Fruit fly (Drosophila melanogaster) whole organism, adult: ENCODE data around the gene CG31675.
A peak's percentile ranks its signal among the peaks of the same experiment; 100 is the strongest.

Experiments used
- CG11617 ChIP-seq: fragments of 200-800 bp; sonication (Bioruptor generic); optimal IDR thresholded peaks from 2 replicates; lab custom pipeline; 2017; ENCODE audit warnings: mild to moderate bottlenecking, missing biosample characterization, missing genetic modification reagents, missing genetic modification characterization
- CG12768 ChIP-seq: fragments of 200-800 bp; sonication (Bioruptor generic); optimal IDR thresholded peaks from 2 replicates; lab custom pipeline; 2017; ENCODE audit warnings: missing biosample characterization, missing genetic modification characterization, mild to moderate bottlenecking, moderate library complexity, missing genetic modification reagents
- CG14711 ChIP-seq: fragments of 200-800 bp; sonication (Bioruptor generic); optimal IDR thresholded peaks from 2 replicates; lab custom pipeline; 2018; ENCODE audit warnings: missing biosample characterization, mild to moderate bottlenecking, missing genetic modification characterization, moderate library complexity
- CG1620 ChIP-seq: fragments of 200-800 bp; sonication (Bioruptor generic); optimal IDR thresholded peaks from 2 replicates; lab custom pipeline; 2016; ENCODE audit warnings: missing biosample characterization, missing genetic modification characterization
- CG33017 ChIP-seq: fragments of 200-800 bp; sonication (Bioruptor generic); optimal IDR thresholded peaks from 2 replicates; lab custom pipeline; 2018; ENCODE audit warnings: missing biosample characterization, mild to moderate bottlenecking, missing genetic modification characterization, moderate library complexity
- CG5204 ChIP-seq: fragments of 200-800 bp; sonication (Bioruptor generic); optimal IDR thresholded peaks from 2 replicates; lab custom pipeline; 2016; ENCODE audit warnings: missing biosample characterization, missing genetic modification characterization
- CG7045 ChIP-seq: fragments of 200-800 bp; sonication (Bioruptor generic); optimal IDR thresholded peaks from 2 replicates; lab custom pipeline; 2017; ENCODE audit warnings: missing biosample characterization, mild to moderate bottlenecking, missing genetic modification characterization
- CG7101 ChIP-seq: fragments of 200-800 bp; sonication (Bioruptor generic); optimal IDR thresholded peaks from 2 replicates; lab custom pipeline; 2018; ENCODE audit warnings: missing biosample characterization, mild to moderate bottlenecking, missing genetic modification characterization, moderate library complexity
- Clk ChIP-seq: fragments of 200-800 bp; sonication (Bioruptor generic); optimal IDR thresholded peaks from 2 replicates; lab custom pipeline; 2017; ENCODE audit warnings: missing biosample characterization, missing genetic modification characterization
- Crg-1 ChIP-seq: fragments of 200-800 bp; sonication (Bioruptor generic); optimal IDR thresholded peaks from 2 replicates; lab custom pipeline; 2016; ENCODE audit warnings: missing biosample characterization, missing genetic modification characterization
- Hr96 ChIP-seq: fragments of 200-800 bp; sonication (Bioruptor generic); optimal IDR thresholded peaks from 2 replicates; lab custom pipeline; 2016; ENCODE audit warnings: missing biosample characterization, missing genetic modification characterization
- Mnt ChIP-seq: fragments of 200-800 bp; sonication (Bioruptor generic); optimal IDR thresholded peaks from 2 replicates; lab custom pipeline; 2016; ENCODE audit warnings: missing biosample characterization, mild to moderate bottlenecking, missing genetic modification characterization
- bab1 ChIP-seq: fragments of 200-800 bp; sonication (Bioruptor generic); optimal IDR thresholded peaks from 3 replicates; lab custom pipeline; 2019; ENCODE audit warnings: missing biosample characterization, mild to moderate bottlenecking, missing genetic modification characterization, moderate library complexity
- cic ChIP-seq: fragments of 200-800 bp; sonication (Bioruptor generic); optimal IDR thresholded peaks from 2 replicates; lab custom pipeline; 2017; ENCODE audit warnings: missing biosample characterization, mild to moderate bottlenecking, missing genetic modification characterization, moderate library complexity
- cnc ChIP-seq, 2 experiments: fragments of >200 bp; optimal IDR thresholded peaks; 2 replicates each; lab custom pipeline; 2017
- kay ChIP-seq: fragments of 200-800 bp; sonication (Bioruptor generic); peaks from one replicate; lab custom pipeline; 2016; ENCODE audit warnings: missing biosample characterization, missing genetic modification characterization, borderline replicate concordance
- ovo ChIP-seq: fragments of 200-800 bp; sonication (Bioruptor generic); optimal IDR thresholded peaks from 2 replicates; lab custom pipeline; 2016; ENCODE audit warnings: missing biosample characterization, missing genetic modification characterization
- pad ChIP-seq: fragments of 200-800 bp; sonication (Bioruptor generic); optimal IDR thresholded peaks from 3 replicates; lab custom pipeline; 2017; ENCODE audit warnings: missing biosample characterization, missing genetic modification characterization, mild to moderate bottlenecking, moderate library complexity, missing genetic modification reagents
- toe ChIP-seq: fragments of 200-800 bp; sonication (Bioruptor generic); optimal IDR thresholded peaks from 2 replicates; lab custom pipeline; 2016; ENCODE audit warnings: missing biosample characterization, missing genetic modification characterization

Gene CG31675

DNA sequence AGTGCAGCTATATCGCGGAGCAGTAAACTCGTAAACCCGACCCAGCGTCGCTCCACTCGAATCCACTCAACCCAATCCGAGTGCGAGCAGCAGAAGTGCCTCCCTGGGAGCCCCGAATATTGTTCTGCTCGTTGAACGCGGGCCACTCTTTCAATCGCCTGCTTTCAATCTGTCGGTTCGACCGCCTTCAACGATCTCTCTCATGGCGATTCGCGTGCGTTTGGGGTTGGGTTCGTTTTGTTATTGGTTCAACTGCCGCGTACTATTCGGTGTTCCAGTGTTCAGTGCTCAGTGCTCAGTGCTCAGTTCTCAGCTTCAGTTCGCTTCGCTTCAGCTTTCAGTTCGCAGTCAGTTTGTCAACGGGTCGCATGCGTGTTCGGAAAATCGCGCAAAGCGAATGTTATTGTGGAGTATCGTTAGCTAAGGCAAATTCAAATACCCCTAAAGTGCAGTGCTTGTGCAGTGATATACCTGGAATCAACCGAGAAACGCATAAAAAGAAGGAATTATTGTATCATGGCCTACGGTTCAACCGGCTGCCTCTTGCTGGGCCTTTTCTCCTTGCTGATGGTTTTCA is 27.0 kb upstream of the CG31675 start, which contains the start of gene CG31676:
Gene CG31676 (plus strand): TSS at position 289 of the 577 bp plus-strand sequence.
- TF ChIP-seq CG12768 (GFP tag; lab: Kevin White, UChicago) (no peak), ovo (GFP tag; lab: Kevin White, UChicago) (no peak), CG7101 (tag; lab: Kevin White, UChicago) (no peak), CG11617 (GFP tag; lab: Kevin White, UChicago) (no peak), kay (GFP tag; lab: Kevin White, UChicago) (peak; percentile 50)

DNA sequence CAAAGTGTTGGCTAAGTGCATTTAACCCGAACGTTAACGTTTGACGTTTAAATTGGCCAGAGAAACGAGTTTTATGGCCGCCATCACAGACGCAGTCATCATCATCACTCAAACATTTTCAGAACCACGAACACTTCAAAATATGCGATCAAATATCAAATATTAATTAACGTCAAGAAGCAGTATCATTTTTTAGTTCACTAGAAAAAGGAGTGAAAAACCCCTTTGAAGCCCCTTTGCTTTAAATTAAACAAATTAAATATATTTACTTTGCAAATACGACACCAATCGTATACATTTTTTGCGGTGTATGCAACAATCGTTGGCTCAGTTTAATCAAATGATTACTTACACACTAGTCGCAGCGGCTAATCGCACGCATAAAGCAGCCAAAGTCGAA is 23.2 kb upstream of the CG31675 start:
- TF ChIP-seq cic (GFP tag; lab: Kevin White, UChicago) = no peak
- TF ChIP-seq CG12768 (GFP tag; lab: Kevin White, UChicago) = no peak
- TF ChIP-seq ovo (GFP tag; lab: Kevin White, UChicago) = no peak
- no peak for TF ChIP-seq toe (GFP tag; lab: Kevin White, UChicago)
- TF ChIP-seq Crg-1 (GFP tag; lab: Kevin White, UChicago) = no peak
- TF ChIP-seq CG11617 (GFP tag; lab: Kevin White, UChicago) = no peak
- no peak for TF ChIP-seq Hr96 (GFP tag; lab: Kevin White, UChicago)
- TF ChIP-seq cnc (optimal IDR thresholded peaks at IDR 0.05; lab: Kevin White, UChicago) = no peak
- no peak for TF ChIP-seq kay (GFP tag; lab: Kevin White, UChicago)
- TF ChIP-seq bab1 = no peak
- no peak for TF ChIP-seq Clk
- TF ChIP-seq CG7045 (GFP tag; lab: Kevin White, UChicago) = no peak
- TF ChIP-seq CG7101 (tag; lab: Kevin White, UChicago) = no peak

dm6 chr2L:20849000-20849399 is 18.6 kb upstream of the CG31675 start, which contains the start of gene CG14402:
Gene CG14402 (plus strand): TSS chr2L:20849300.
- no peak for TF ChIP-seq kay (GFP tag; lab: Kevin White, UChicago)

DNA sequence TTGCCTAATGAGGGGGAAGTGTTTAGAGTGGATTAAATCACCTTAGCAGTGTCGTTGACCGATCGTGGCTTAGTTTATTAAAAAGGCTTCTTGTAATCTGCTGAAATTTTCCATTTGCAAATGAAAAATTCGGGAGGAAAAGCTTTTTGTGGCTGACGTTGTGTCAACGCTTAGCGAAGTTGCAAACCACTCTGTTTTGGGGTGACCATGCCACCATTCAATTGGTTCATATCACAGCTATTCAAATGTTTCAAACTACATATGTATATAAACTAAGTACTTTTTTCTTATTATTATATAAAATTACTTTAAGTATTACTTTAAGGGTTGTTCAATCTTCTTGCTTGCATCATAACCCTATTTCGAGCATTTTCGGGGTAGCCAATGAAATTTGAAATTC is 16.0 kb upstream of the CG31675 start:
- TF ChIP-seq ovo (GFP tag; lab: Kevin White, UChicago) = no peak
- TF ChIP-seq Clk = no peak
- TF ChIP-seq pad = no peak
- no peak for TF ChIP-seq kay (GFP tag; lab: Kevin White, UChicago)
- TF ChIP-seq CG12768 (GFP tag; lab: Kevin White, UChicago) = no peak
- TF ChIP-seq CG14711 (tag; lab: Kevin White, UChicago) = no peak
- no peak for TF ChIP-seq Hr96 (GFP tag; lab: Kevin White, UChicago)
- TF ChIP-seq bab1 = no peak
- TF ChIP-seq Mnt (GFP tag; lab: Kevin White, UChicago) = no peak
- no peak for TF ChIP-seq cnc (optimal IDR thresholded peaks at IDR 0.05; lab: Kevin White, UChicago)
- TF ChIP-seq CG5204 = no peak
- TF ChIP-seq CG1620 (GFP tag; lab: Kevin White, UChicago) = no peak
- TF ChIP-seq CG11617 (GFP tag; lab: Kevin White, UChicago) = no peak
- no peak for TF ChIP-seq toe (GFP tag; lab: Kevin White, UChicago)
- no peak for TF ChIP-seq cic (GFP tag; lab: Kevin White, UChicago)
- TF ChIP-seq CG7045 (GFP tag; lab: Kevin White, UChicago) = no peak
- TF ChIP-seq Crg-1 (GFP tag; lab: Kevin White, UChicago) = no peak

- TF ChIP-seq Hr96 (GFP tag; lab: Kevin White, UChicago) (no peak), CG12768 (GFP tag; lab: Kevin White, UChicago) (no peak), Clk (no peak), CG7045 (GFP tag; lab: Kevin White, UChicago) (no peak), toe (GFP tag; lab: Kevin White, UChicago) (no peak), Mnt (GFP tag; lab: Kevin White, UChicago) (no peak), Crg-1 (GFP tag; lab: Kevin White, UChicago) (no peak), CG14711 (tag; lab: Kevin White, UChicago) (no peak)
These were observed 15.4 kb upstream of the CG31675 start, which contains the start of gene twit for dm6 chr2L:20852092-20852628. Gene twit (plus strand): TSS chr2L:20852578.

- TF ChIP-seq kay (GFP tag; lab: Kevin White, UChicago) = no peak
- no peak for TF ChIP-seq Crg-1 (GFP tag; lab: Kevin White, UChicago)
- TF ChIP-seq CG7101 (tag; lab: Kevin White, UChicago) = no peak
- TF ChIP-seq CG5204 = no peak
- TF ChIP-seq cic (GFP tag; lab: Kevin White, UChicago) = no peak
- no peak for TF ChIP-seq Clk
- no peak for TF ChIP-seq CG33017 (tag; lab: Kevin White, UChicago)
- TF ChIP-seq CG11617 (GFP tag; lab: Kevin White, UChicago) = no peak
- no peak for TF ChIP-seq pad
- no peak for TF ChIP-seq CG14711 (tag; lab: Kevin White, UChicago)
These were observed 9.8 kb upstream of the CG31675 start, which contains the start of gene CG14400 for dm6 chr2L:20857791-20858190. Gene CG14400 (minus strand): TSS chr2L:20857891.
